Worm (Caenorhabditis elegans): ENCODE results near the gene T26E4.10.
"Not testable (repeated sequence)": the region's sequence is repeated elsewhere in the genome, so short reads cannot be mapped to it uniquely, and the experiment has no call there.

The T26E4.10 gene

DNA sequence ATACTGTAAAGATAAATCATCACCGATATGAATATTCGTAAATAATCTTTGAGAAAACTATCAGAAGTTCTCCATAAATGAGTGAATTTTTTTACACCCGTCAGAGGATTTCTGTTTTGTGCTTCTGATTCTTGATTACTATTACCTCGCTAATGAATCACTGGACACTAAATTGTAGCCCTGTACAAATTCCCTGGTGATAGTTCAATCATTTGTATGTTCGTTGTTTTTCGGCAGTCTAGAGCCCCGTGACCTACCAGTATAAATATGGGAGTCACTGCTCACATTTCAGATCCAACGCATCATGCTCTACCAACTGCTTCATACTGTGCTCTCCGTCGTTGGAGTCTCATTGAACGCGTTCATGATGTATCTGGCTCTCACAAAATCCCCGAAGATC, 5.1 kb upstream of the T26E4.10 start, which contains the start of gene srd-27:
srd-27 (plus strand) TSS at position 301 of the 400 bp plus-strand sequence.
- TF ChIP-seq skn-1, nhr-11, tbx-2 (tag; optimal IDR thresholded peaks at IDR 0.05): not testable (repeated sequence)

DNA sequence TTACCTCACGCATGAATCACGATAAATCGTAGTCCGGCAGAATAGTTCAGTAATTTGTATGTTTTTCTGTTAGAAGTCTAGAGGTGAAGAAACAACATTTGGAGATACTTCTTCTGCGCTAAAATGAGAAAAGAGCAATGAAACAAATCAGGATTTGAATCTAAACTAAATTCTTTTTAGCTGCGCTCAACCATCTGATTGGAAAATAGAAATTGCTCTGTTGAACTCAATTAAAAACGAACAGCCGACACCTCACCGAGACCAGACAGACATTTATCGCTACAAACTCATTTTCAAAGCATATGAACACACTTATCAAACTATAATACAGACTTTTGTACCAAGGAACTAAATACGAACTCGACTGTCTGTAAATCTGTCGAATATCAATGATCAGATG, 4.6 kb upstream of the T26E4.10 start, which contains the start of gene T26E4.9:
T26E4.9 (minus strand) TSS at position 101 of the 400 bp plus-strand sequence.
- not testable (repeated sequence) for TF ChIP-seq elt-1, fos-1, aly-2 (tag; optimal IDR thresholded peaks at IDR 0.05)

DNA sequence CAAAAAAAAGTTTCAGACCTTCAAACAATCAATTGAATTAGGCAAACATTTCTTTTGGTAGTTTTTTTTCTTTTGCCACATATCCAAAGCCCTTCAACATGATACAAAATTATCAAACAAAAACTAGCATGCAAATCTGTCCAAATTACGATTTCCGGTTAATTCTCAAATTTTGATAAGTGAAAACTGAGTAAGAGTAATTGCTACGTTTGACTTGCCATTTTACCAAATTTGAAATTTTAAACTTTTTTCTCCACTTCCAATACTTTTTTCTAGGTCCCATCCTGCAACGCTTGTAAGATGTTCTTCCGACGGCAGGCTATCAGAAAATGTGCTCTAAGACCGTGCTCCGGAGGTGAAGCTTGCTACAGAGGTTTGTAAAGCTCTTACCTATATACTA, 1.9 kb downstream of the T26E4.10 start, which contains the start of gene nhr-223:
nhr-223 (plus strand) TSS at position 301 of the 400 bp plus-strand sequence.
- no peak for TF ChIP-seq ceh-9 (tag; optimal IDR thresholded peaks at IDR 0.05)
- no peak for TF ChIP-seq unc-39 (tag; optimal IDR thresholded peaks at IDR 0.05)
- no peak for TF ChIP-seq mml-1 (tag; optimal IDR thresholded peaks at IDR 0.05)
- no peak for TF ChIP-seq hmg-11 (tag; optimal IDR thresholded peaks at IDR 0.05)
- TF ChIP-seq fos-1 (tag; optimal IDR thresholded peaks at IDR 0.05): no peak
- no peak for TF ChIP-seq nhr-12 (tag; optimal IDR thresholded peaks at IDR 0.05)
- no peak for TF ChIP-seq egl-5 (tag; optimal IDR thresholded peaks at IDR 0.05)
- TF ChIP-seq ZK546.5 (tag; optimal IDR thresholded peaks at IDR 0.05): no peak
- TF ChIP-seq snpc-4 (tag; optimal IDR thresholded peaks at IDR 0.05): no peak

DNA sequence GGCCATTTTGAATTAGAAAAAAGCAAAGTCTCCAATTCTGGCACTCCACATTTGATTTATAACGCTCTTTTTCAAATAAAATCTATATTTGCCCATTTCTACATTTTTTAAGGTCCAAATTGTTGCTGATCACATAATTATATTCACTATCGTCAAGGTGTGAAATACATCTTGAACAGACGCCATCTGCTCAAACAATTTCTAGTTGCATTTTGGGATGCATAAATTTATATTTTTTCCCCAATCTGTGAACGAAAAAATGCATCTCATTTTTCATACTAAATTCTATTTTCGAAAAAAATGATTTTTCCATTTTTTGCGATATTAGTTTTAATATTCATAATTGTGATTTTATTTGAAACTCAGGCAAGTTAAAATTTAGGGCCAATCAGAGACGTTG, 4.7 kb downstream of the T26E4.10 start, which contains the start of gene T26E4.7:
T26E4.7 (plus strand) TSS at position 301 of the 400 bp plus-strand sequence.
- TF ChIP-seq ceh-9 (tag; optimal IDR thresholded peaks at IDR 0.05): no peak
- no peak for TF ChIP-seq aly-2 (tag; optimal IDR thresholded peaks at IDR 0.05)

DNA sequence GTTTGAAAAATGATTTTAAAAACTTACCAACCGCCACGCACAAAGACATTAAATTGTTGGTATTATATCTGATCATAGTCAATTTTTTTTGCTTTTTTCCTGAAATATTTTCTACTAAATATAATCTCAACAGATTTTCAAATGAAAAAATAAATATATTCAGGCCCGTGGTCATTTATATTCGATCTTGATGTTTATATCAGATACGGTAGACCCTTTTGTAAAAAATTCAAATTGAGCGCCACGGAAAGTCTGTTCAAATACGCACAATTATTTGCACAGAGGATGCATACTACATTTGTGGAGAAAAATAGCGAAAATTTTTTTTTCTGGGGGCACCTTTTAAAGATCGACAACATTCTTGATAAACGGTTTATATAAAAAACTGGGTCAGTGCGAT, 5.6 kb downstream of the T26E4.10 start, which contains the start of gene T26E4.4:
T26E4.4 (minus strand) TSS at position 101 of the 400 bp plus-strand sequence.
- TF ChIP-seq elt-1 (tag; optimal IDR thresholded peaks at IDR 0.05) (no peak), pha-4 (tag; optimal IDR thresholded peaks at IDR 0.05) (no peak), lsy-12 (tag; optimal IDR thresholded peaks at IDR 0.05) (no peak), lin-39 (tag; optimal IDR thresholded peaks at IDR 0.05) (no peak), elt-2 (tag; optimal IDR thresholded peaks at IDR 0.05) (no peak), ZK546.5 (tag; optimal IDR thresholded peaks at IDR 0.05) (no peak), aly-2 (tag; optimal IDR thresholded peaks at IDR 0.05) (no peak), unc-39 (tag; optimal IDR thresholded peaks at IDR 0.05) (no peak), hmg-11 (tag; optimal IDR thresholded peaks at IDR 0.05) (no peak), ceh-28 (tag; optimal IDR thresholded peaks at IDR 0.05) (no peak), mml-1 (tag; optimal IDR thresholded peaks at IDR 0.05) (no peak), fkh-10 (GFP tag; optimal IDR thresholded peaks at IDR 0.05) (no peak), jun-1 (tag; optimal IDR thresholded peaks at IDR 0.05) (no peak), nhr-237 (tag; optimal IDR thresholded peaks at IDR 0.05) (no peak)

DNA sequence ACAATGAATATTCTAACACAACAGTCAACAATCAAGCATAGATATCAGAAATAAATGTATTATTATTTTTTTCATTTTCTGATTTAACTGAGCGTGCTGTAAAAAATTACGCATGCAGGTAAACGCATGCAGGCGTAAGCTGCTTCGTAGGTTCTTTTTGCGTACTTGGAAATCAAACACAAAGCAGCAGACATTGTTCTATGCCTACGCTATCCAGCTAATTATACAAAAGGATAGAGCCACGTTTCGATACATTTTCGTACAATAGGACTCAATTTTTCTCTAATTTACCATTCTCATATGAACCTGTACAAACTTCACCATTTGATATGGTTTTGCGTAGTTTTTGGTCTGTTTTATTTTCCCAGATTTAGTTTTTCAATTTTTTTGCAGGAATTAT, 15.5 kb downstream of the T26E4.10 start, which contains the start of gene T26E4.3:
T26E4.3 (plus strand) TSS at position 301 of the 400 bp plus-strand sequence.
- TF ChIP-seq nhr-77 (tag; optimal IDR thresholded peaks at IDR 0.05) (no peak), nhr-28 (tag; optimal IDR thresholded peaks at IDR 0.05) (no peak), daf-12 (tag; optimal IDR thresholded peaks at IDR 0.05) (no peak), eor-1 (tag; optimal IDR thresholded peaks at IDR 0.05) (no peak), sea-2 (GFP tag; optimal IDR thresholded peaks at IDR 0.05) (no peak), mdl-1 (tag; optimal IDR thresholded peaks at IDR 0.05) (no peak), nhr-76 (tag; optimal IDR thresholded peaks at IDR 0.05) (no peak), tbx-2 (tag; optimal IDR thresholded peaks at IDR 0.05) (no peak), pha-4 (tag; optimal IDR thresholded peaks at IDR 0.05) (no peak), nhr-23 (tag; optimal IDR thresholded peaks at IDR 0.05) (no peak), pqm-1 (tag; optimal IDR thresholded peaks at IDR 0.05) (no peak), zag-1 (tag; optimal IDR thresholded peaks at IDR 0.05) (no peak), lin-15B (tag; optimal IDR thresholded peaks at IDR 0.05) (no peak), ZK546.5 (tag; optimal IDR thresholded peaks at IDR 0.05) (no peak), lin-39 (tag; optimal IDR thresholded peaks at IDR 0.05) (no peak), ceh-82 (tag; optimal IDR thresholded peaks at IDR 0.05) (no peak)

Data from whole organism, L3 larva.